Worm (Caenorhabditis elegans) whole organism, L4 larva: ENCODE data around the gene C24A3.9.
A peak's percentile ranks its signal among the peaks of the same experiment; 100 is the strongest.

ENCODE experiments used
- F10B5.3 ChIP-seq: sonication (generic microtip); optimal IDR thresholded peaks from 2 replicates; lab custom pipeline; 2016; ENCODE audit warnings: mild to moderate bottlenecking, missing genetic modification characterization, missing compliant biosample characterization
- F37D6.2 ChIP-seq: sonication (generic microtip); optimal IDR thresholded peaks from 2 replicates; lab custom pipeline; 2016; ENCODE audit warnings: mild to moderate bottlenecking, missing genetic modification characterization, missing compliant biosample characterization
- R02D3.7 ChIP-seq: fragments of 150-350 bp; sonication (generic microtip); optimal IDR thresholded peaks from 3 replicates; lab custom pipeline; 2014; ENCODE audit warnings: missing biosample characterization, missing genetic modification characterization
- Y105C5A.15 ChIP-seq: fragments of 200-800 bp; sonication (Bioruptor generic); IDR thresholded peaks from 2 replicates; pipeline ENCODE4 v1.3.6; 2022; ENCODE audit warnings: missing genetic modification characterization, missing compliant biosample characterization
- ZK546.5 ChIP-seq, 2 experiments: sonication (generic microtip); optimal IDR thresholded peaks; 2 replicates each; lab custom pipeline; 2017; ENCODE audit warnings: missing biosample characterization in 2 of 2, missing genetic modification characterization in 2 of 2
- aha-1 ChIP-seq: fragments of 150-350 bp; peaks from one replicate; lab custom pipeline; 2014; ENCODE audit warnings: missing biosample characterization, missing genetic modification characterization
- aly-2 ChIP-seq: sonication (generic microtip); optimal IDR thresholded peaks from 2 replicates; lab custom pipeline; 2018; ENCODE audit warnings: missing biosample characterization, missing genetic modification characterization
- ceh-62 ChIP-seq: sonication (generic microtip); optimal IDR thresholded peaks from 2 replicates; lab custom pipeline; 2017; ENCODE audit warnings: missing biosample characterization, missing genetic modification characterization
- ceh-82 ChIP-seq: sonication (generic microtip); optimal IDR thresholded peaks from 2 replicates; lab custom pipeline; 2017; ENCODE audit warnings: missing biosample characterization, missing genetic modification characterization
- ces-1 ChIP-seq: fragments of 150-350 bp; sonication (generic microtip); optimal IDR thresholded peaks from 4 replicates; lab custom pipeline; 2014; ENCODE audit warnings: missing biosample characterization, missing genetic modification reagents, missing genetic modification characterization
- ctbp-1 ChIP-seq: fragments of 200-800 bp; sonication (Bioruptor generic); IDR thresholded peaks from 2 replicates; pipeline ENCODE4 v1.3.6; 2022; ENCODE audit warnings: missing genetic modification reagents, missing genetic modification characterization, missing compliant biosample characterization
- daf-12 ChIP-seq: fragments of 150-350 bp; optimal IDR thresholded peaks from 2 replicates; lab custom pipeline; 2014; ENCODE audit warnings: missing biosample characterization, missing genetic modification reagents, missing genetic modification characterization
- daf-19 ChIP-seq: fragments of 200-800 bp; sonication (Bioruptor generic); conservative IDR thresholded peaks from 2 replicates; pipeline ENCODE4 v1.3.6; 2022; ENCODE audit warnings: missing genetic modification characterization, missing compliant biosample characterization
- daf-8 ChIP-seq: fragments of 200-800 bp; sonication (Bioruptor generic); IDR thresholded peaks from 2 replicates; pipeline ENCODE4 v1.3.6; 2022; ENCODE audit warnings: missing genetic modification characterization, missing compliant biosample characterization
- duxl-1 ChIP-seq: sonication (generic microtip); optimal IDR thresholded peaks from 2 replicates; lab custom pipeline; 2016; ENCODE audit warnings: mild to moderate bottlenecking, missing genetic modification characterization, moderate library complexity, missing compliant biosample characterization; ENCODE audit not compliant: poor library complexity
- dve-1 ChIP-seq: sonication (generic microtip); optimal IDR thresholded peaks from 2 replicates; lab custom pipeline; 2017; ENCODE audit warnings: antibody characterized with exemption, mild to moderate bottlenecking, missing genetic modification characterization, missing compliant biosample characterization; ENCODE audit not compliant: insufficient read depth
- hif-1 ChIP-seq, 2 experiments: sonication (generic microtip); optimal IDR thresholded peaks; 2 replicates each; lab custom pipeline; 2016 to 2017; ENCODE audit warnings: missing compliant biosample characterization in 2 of 2, missing genetic modification characterization in 2 of 2, missing genetic modification reagents in 2 of 2, missing genotype in 2 of 2, mild to moderate bottlenecking in 1 of 2
- jun-1 ChIP-seq: fragments of 150-350 bp; optimal IDR thresholded peaks from 2 replicates; lab custom pipeline; 2014; ENCODE audit warnings: missing biosample characterization, missing genetic modification reagents, missing genetic modification characterization
- lim-7 ChIP-seq: fragments of 200-800 bp; sonication (Bioruptor generic); IDR thresholded peaks from 2 replicates; pipeline ENCODE4 v1.3.6; 2022; ENCODE audit warnings: missing genetic modification characterization, missing compliant biosample characterization
- lin-29 ChIP-seq: fragments of 200-800 bp; sonication (Bioruptor generic); IDR thresholded peaks from 2 replicates; pipeline ENCODE4 v1.3.6; 2022; ENCODE audit warnings: missing genetic modification reagents, missing genetic modification characterization, missing compliant biosample characterization
- madf-9 ChIP-seq: fragments of 200-800 bp; sonication (Bioruptor generic); conservative IDR thresholded peaks from 2 replicates; pipeline ENCODE4 v1.3.6; 2022; ENCODE audit warnings: missing genetic modification reagents, missing genetic modification characterization, missing compliant biosample characterization
- mdt-29 ChIP-seq: fragments of 200-800 bp; sonication (Bioruptor generic); IDR thresholded peaks from 2 replicates; pipeline ENCODE4 v1.3.6; 2022; ENCODE audit warnings: missing genetic modification reagents, missing genetic modification characterization, missing compliant biosample characterization
- nhr-10 ChIP-seq: fragments of 150-350 bp; optimal IDR thresholded peaks from 2 replicates; lab custom pipeline; 2014; ENCODE audit warnings: missing biosample characterization, missing genetic modification characterization
- nhr-11 ChIP-seq: fragments of 150-350 bp; optimal IDR thresholded peaks from 2 replicates; lab custom pipeline; 2014; ENCODE audit warnings: missing biosample characterization, missing genetic modification characterization
- nhr-28 ChIP-seq: fragments of 150-350 bp; optimal IDR thresholded peaks from 2 replicates; lab custom pipeline; 2014; ENCODE audit warnings: missing biosample characterization, missing genetic modification characterization
- saeg-2 ChIP-seq: fragments of 200-800 bp; sonication (Bioruptor generic); IDR thresholded peaks from 2 replicates; pipeline ENCODE4 v1.3.6; 2022; ENCODE audit warnings: missing genetic modification reagents, missing genetic modification characterization, missing compliant biosample characterization
- sdz-12 ChIP-seq: fragments of 200-800 bp; sonication (Bioruptor generic); optimal IDR thresholded peaks from 2 replicates; lab custom pipeline; 2018; ENCODE audit warnings: mild to moderate bottlenecking, missing genetic modification characterization, missing compliant biosample characterization
- spr-3 ChIP-seq: fragments of 200-800 bp; sonication (Bioruptor generic); optimal IDR thresholded peaks from 2 replicates; lab custom pipeline; 2018; ENCODE audit warnings: mild to moderate bottlenecking, missing genetic modification characterization, missing compliant biosample characterization
- unc-62 ChIP-seq, 3 experiments: fragments of 150-350 bp in 1 of 3; sonication (generic microtip); optimal IDR thresholded peaks in 2 of 3; peaks in 1 of 3; 1 replicate in 1 of 3; 2 replicates in 2 of 3; lab custom pipeline; 2014 to 2017; ENCODE audit warnings: missing biosample characterization in 3 of 3, missing genetic modification characterization in 3 of 3, missing genetic modification reagents in 3 of 3, missing genotype in 1 of 3
- zip-11 ChIP-seq: fragments of 200-800 bp; sonication (Bioruptor generic); IDR thresholded peaks from 2 replicates; pipeline ENCODE4 v1.3.6; 2022; ENCODE audit warnings: missing genetic modification characterization, missing compliant biosample characterization

C24A3.9 gene

DNA sequence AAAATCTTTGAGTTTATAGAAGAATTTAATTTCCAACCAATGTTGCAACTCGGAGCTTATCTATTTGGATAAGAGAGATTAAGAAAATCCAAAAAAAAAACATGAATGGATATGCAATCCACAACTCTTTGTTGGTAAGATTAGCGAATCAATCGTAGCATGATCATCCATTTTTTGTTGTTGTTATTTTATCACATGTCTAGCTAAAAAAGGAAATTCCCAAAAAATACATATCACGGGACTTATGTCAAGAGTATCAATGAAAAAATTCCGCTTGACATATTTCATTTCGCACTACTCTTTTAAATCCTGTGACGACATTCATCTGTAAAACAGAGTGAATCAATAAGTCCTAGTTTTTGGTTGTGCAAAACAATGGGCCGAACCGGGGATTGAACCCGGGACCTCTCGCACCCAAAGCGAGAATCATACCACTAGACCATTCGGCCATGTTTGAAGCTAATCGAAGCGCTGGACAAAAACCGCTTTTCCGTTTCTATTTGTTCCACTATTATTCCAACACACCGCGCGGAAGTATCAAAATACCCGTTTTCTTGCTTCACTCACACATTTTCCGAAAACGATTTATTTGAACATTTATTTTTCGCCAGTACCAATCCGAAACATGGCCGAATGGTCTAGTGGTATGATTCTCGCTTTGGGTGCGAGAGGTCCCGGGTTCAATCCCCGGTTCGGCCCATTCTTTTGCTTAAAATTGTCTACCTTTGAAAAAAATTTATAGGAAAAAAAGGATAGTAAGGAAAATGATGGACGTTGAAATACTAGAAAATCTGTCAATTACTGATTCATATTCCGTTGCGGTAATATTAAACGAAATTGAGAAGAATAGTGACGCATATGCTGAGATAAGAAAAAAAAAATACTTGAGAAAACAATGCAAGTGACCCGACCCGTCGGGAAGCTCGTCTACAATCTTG is 40.9 kb downstream of the C24A3.9 start (continued):
- no peak for TF ChIP-seq ZK546.5 (tag; optimal IDR thresholded peaks at IDR 0.05; lab: Kevin White, UChicago)
- no peak for TF ChIP-seq nhr-10 (tag; lab: Kevin White, UChicago)
- no peak for TF ChIP-seq sdz-12 (GFP tag; lab: Kevin White, UChicago)
- TF ChIP-seq R02D3.7: no peak
- TF ChIP-seq ceh-62 (tag; lab: Kevin White, UChicago): no peak
- TF ChIP-seq duxl-1 (tag; lab: Kevin White, UChicago): no peak
- TF ChIP-seq zip-11: no peak
- peak; percentile 31; the same call in 1 of the 2 replicates for TF ChIP-seq saeg-2 (GFP tag; lab: Robert Waterston, UW)
- peak; percentile 20 for TF ChIP-seq dve-1 (tag; lab: Kevin White, UChicago)
- no peak for TF ChIP-seq ceh-82 (tag; lab: Kevin White, UChicago)
- no peak for TF ChIP-seq lin-29
- TF ChIP-seq daf-8 (GFP tag; lab: Robert Waterston, UW): no peak
- no peak for TF ChIP-seq daf-12 (tag; lab: Kevin White, UChicago)
- TF ChIP-seq hif-1 (tag; optimal IDR thresholded peaks at IDR 0.05; lab: Kevin White, UChicago): no peak
- TF ChIP-seq Y105C5A.15: no peak
- TF ChIP-seq ces-1 (GFP tag; lab: Kevin White, UChicago): no peak
- no peak for TF ChIP-seq spr-3 (GFP tag; lab: Kevin White, UChicago)
- TF ChIP-seq aly-2: no peak
- TF ChIP-seq madf-9: peak; percentile 51; the same call in 1 of the 2 replicates
- no peak for TF ChIP-seq mdt-29 (GFP tag; lab: Robert Waterston, UW)
- peak; percentile 7 for TF ChIP-seq F10B5.3 (tag; lab: Kevin White, UChicago)
- no peak for TF ChIP-seq F37D6.2
- no peak; the same call in 1 of the 2 replicates for TF ChIP-seq daf-19
- TF ChIP-seq unc-62 (GFP tag; optimal IDR thresholded peaks at IDR 0.05 in 1 of 2; lab: Kevin White, UChicago): no peak
- no peak for TF ChIP-seq unc-62 (tag; optimal IDR thresholded peaks at IDR 0.05; lab: Kevin White, UChicago)
- TF ChIP-seq, all 104 proteins: peak for 34

DNA sequence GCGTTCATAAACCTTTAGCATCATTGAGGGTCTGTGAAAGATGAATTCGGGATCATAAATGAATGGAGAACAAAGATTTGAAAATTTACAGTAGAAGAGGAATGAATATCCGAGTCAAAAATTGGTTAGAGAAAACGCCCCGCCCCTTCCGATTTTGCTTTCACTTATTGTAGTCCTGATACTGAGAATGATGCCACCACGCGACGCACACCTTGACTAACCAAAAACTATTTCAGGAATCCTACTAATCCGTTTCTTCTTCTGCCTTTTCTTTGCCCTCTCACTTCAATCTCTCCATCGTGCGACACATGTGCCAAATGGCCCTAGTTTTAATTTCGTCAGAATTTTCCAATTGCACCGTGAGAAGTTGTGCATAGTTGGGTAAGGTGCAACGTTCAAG is 46.8 kb downstream of the C24A3.9 start:
- TF ChIP-seq unc-62 (GFP tag; optimal IDR thresholded peaks at IDR 0.05 in 1 of 2; lab: Kevin White, UChicago): peak in 1 of 2 experiments; percentile 79
- no peak for TF ChIP-seq unc-62 (tag; optimal IDR thresholded peaks at IDR 0.05; lab: Kevin White, UChicago)
- TF ChIP-seq aha-1 (tag; lab: Kevin White, UChicago): peak; percentile 36
- no peak for TF ChIP-seq lim-7 (GFP tag; lab: Robert Waterston, UW)

DNA sequence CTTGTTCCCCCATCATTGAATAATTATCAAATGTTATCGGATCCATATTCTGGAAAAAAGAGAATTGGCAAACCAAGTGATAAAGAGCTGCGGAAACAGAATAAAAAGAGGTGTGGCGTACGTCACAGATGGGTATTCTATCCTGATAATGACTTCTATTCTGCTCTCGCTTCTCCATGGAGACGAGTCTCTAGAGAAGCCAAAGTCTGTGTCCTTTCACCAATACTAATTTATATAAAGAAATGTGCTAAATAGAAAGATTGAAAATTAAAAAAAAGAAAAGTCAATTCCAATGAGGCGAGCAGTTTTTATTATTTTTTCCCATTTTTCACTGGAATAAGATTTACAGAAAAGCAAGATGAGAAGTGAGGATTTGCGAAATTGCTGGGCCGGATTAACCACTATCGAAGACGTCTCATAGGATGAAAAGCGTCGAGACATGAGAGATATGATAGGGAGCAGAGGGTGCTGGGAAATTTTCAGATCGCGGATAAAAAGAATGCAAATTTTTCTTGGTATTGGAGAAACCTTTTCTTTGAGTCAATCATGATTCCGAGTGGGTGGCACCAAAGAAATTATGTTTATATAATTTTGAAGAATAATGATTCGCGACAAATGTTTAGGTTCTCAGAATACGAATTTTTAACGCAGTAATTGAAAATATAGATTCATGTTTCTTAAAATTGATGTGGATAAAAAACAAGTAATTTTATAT is 49.0 kb downstream of the C24A3.9 start, which contains the start of gene aexr-3:
Gene aexr-3 (minus strand): TSS at position 51 of the 715 bp plus-strand sequence.
- TF ChIP-seq aha-1 (tag; lab: Kevin White, UChicago) (peak; percentile 11), nhr-11 (peak; percentile 17), jun-1 (tag; lab: Kevin White, UChicago) (no peak), F10B5.3 (tag; lab: Kevin White, UChicago) (no peak), ctbp-1 (GFP tag; lab: Robert Waterston, UW) (no peak), unc-62 (GFP tag; optimal IDR thresholded peaks at IDR 0.05 in 1 of 2; lab: Kevin White, UChicago) (peak in 1 of 2 experiments; percentile 47), unc-62 (tag; optimal IDR thresholded peaks at IDR 0.05; lab: Kevin White, UChicago) (no peak), nhr-28 (tag; lab: Kevin White, UChicago) (no peak)
